Worm (Caenorhabditis elegans) whole organism, L4/young adult: ENCODE data around the gene T12D8.9.

Experiments
- W03F9.2 ChIP-seq: fragments of 150-350 bp; optimal IDR thresholded peaks from 2 replicates; lab custom pipeline; 2014; ENCODE audit warnings: missing biosample characterization, missing genetic modification characterization
- dao-5 ChIP-seq: sonication (generic microtip); optimal IDR thresholded peaks from 2 replicates; lab custom pipeline; 2016; ENCODE audit warnings: missing genotype, missing genetic modification characterization, moderate library complexity, missing compliant biosample characterization

ce11 chrIII:13635730-13636360 is 18.9 kb downstream of the T12D8.9 start:
- TF ChIP-seq W03F9.2 (tag; lab: Kevin White, UChicago) = no peak
- TF ChIP-seq dao-5 (tag; lab: Kevin White, UChicago) = no peak
